Fruit fly (Drosophila melanogaster): ENCODE measurements around the gene CG9215.
A peak's percentile ranks its signal among the peaks of the same experiment; 100 is the strongest.

Gene CG9215

DNA sequence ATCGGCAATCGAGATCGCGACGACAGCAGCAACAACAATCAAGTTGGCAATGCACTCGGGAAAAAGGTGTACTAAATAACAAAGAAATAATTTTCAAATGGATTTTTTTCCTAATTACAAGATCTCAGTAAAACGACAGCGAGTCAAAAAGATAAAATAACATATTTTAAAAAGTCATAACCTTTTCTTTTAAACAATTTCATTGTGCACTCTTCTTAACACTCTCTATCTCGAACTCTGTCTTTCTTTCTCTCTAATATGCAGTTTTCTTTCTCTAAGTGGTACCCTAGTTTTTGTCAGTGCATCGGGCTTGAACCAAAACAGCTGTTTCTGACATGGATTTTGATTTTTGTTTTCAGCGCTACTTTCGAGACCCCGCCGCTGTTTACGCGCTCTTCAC, 33.6 kb downstream of the CG9215 start (continued):
- TF ChIP-seq CG2116 (GFP tag; optimal IDR thresholded peaks at IDR 0.05): peak; percentile 34
- TF ChIP-seq sima (GFP tag; optimal IDR thresholded peaks at IDR 0.05): no peak
- peak in 1 of 2 experiments; percentile 59 for TF ChIP-seq crp (GFP tag; optimal IDR thresholded peaks at IDR 0.05)
- peak; percentile 57 for TF ChIP-seq CG8089 (GFP tag; optimal IDR thresholded peaks at IDR 0.05)
- no peak for TF ChIP-seq Doc3 (GFP tag; IDR thresholded peaks at IDR 0.05; ENCODE audit: partially characterized antibody)
- TF ChIP-seq Hr51 (GFP tag; optimal IDR thresholded peaks at IDR 0.05): peak; percentile 60 to 90
- peak; percentile 30 for TF ChIP-seq chn (GFP tag; optimal IDR thresholded peaks at IDR 0.05)
- peak; percentile 63 for TF ChIP-seq maf-S (GFP tag; optimal IDR thresholded peaks at IDR 0.05)
- peak; percentile 58 for TF ChIP-seq en (GFP tag; optimal IDR thresholded peaks at IDR 0.05)
- peak; percentile 67 for TF ChIP-seq emc (GFP tag; optimal IDR thresholded peaks at IDR 0.05)
- TF ChIP-seq CG18764 (GFP tag; optimal IDR thresholded peaks at IDR 0.05): peak; percentile 52
- peak; percentile 24 for TF ChIP-seq Usf (GFP tag; optimal IDR thresholded peaks at IDR 0.05)
- TF ChIP-seq phol (tag; optimal IDR thresholded peaks at IDR 0.05): peak; percentile 85
- peak; percentile 56 for TF ChIP-seq nau (GFP tag; optimal IDR thresholded peaks at IDR 0.05)
- TF ChIP-seq CG10565 (GFP tag; optimal IDR thresholded peaks at IDR 0.05): no peak
- no peak for TF ChIP-seq Dip2 (GFP tag; IDR thresholded peaks at IDR 0.05)
- TF ChIP-seq GATAe (GFP tag; conservative IDR thresholded peaks at IDR 0.05): no peak
- no peak for TF ChIP-seq sr (GFP tag; IDR thresholded peaks at IDR 0.05)
- TF ChIP-seq CG31365 (tag; optimal IDR thresholded peaks at IDR 0.05): no peak
- no peak for TF ChIP-seq abd-A (tag; optimal IDR thresholded peaks at IDR 0.05)
- peak; percentile 69 for TF ChIP-seq CG4424 (GFP tag; optimal IDR thresholded peaks at IDR 0.05)
- TF ChIP-seq pho (GFP tag; optimal IDR thresholded peaks at IDR 0.05): peak; percentile 70
- peak; percentile 78 for TF ChIP-seq CG14441 (GFP tag; IDR thresholded peaks at IDR 0.05)
- no peak for TF ChIP-seq CG6654 (GFP tag; optimal IDR thresholded peaks at IDR 0.05)
- TF ChIP-seq tin (GFP tag; optimal IDR thresholded peaks at IDR 0.05): peak; percentile 59
- peak; percentile 70 for TF ChIP-seq cwo (GFP tag; optimal IDR thresholded peaks at IDR 0.05)
- TF ChIP-seq dmrt11E (tag; optimal IDR thresholded peaks at IDR 0.05): peak; percentile 6
- peak; percentile 75 for TF ChIP-seq CG14014 (GFP tag; IDR thresholded peaks at IDR 0.05)
- peak; percentile 66 for TF ChIP-seq zfh2 (GFP tag; optimal IDR thresholded peaks at IDR 0.05)
- no peak for TF ChIP-seq Opbp (GFP tag; IDR thresholded peaks at IDR 0.05; ENCODE audit: partially characterized antibody)
- peak; percentile 73 for TF ChIP-seq CG8388 (GFP tag; optimal IDR thresholded peaks at IDR 0.05)
- peak; percentile 89 for TF ChIP-seq dysf (GFP tag; IDR thresholded peaks at IDR 0.05)
- TF ChIP-seq CG9876 (GFP tag; optimal IDR thresholded peaks at IDR 0.05): peak; percentile 52
- peak; percentile 72 for TF ChIP-seq CG17385 (GFP tag; optimal IDR thresholded peaks at IDR 0.05)
- TF ChIP-seq cad (GFP tag; optimal IDR thresholded peaks at IDR 0.05): no peak
- TF ChIP-seq CG12155 (GFP tag; optimal IDR thresholded peaks at IDR 0.05): peak; percentile 64
- TF ChIP-seq CG2199 (GFP tag; IDR thresholded peaks at IDR 0.05): no peak
- no peak for TF ChIP-seq C15 (GFP tag; IDR thresholded peaks at IDR 0.05)
- TF ChIP-seq jing (GFP tag; optimal IDR thresholded peaks at IDR 0.05): peak; percentile 3
- TF ChIP-seq CG9797 (GFP tag; optimal IDR thresholded peaks at IDR 0.05): no peak
- peak; percentile 42; the same call in 1 of the 2 replicates for TF ChIP-seq cas (GFP tag; IDR thresholded peaks at IDR 0.05)
- TF ChIP-seq Taf1 (GFP tag; IDR thresholded peaks at IDR 0.05): peak; percentile 46; the same call in 1 of the 2 replicates
- TF ChIP-seq sna (GFP tag; IDR thresholded peaks at IDR 0.05; ENCODE audit: partially characterized antibody): no peak
- peak; percentile 55 for TF ChIP-seq CG6813 (GFP tag; optimal IDR thresholded peaks at IDR 0.05)
- TF ChIP-seq CG11456 (GFP tag; IDR thresholded peaks at IDR 0.05): no peak
- TF ChIP-seq Sry-β (GFP tag; optimal IDR thresholded peaks at IDR 0.05): no peak
- TF ChIP-seq onecut (GFP tag; IDR thresholded peaks at IDR 0.05): peak; percentile 48; the same call in 1 of the 2 replicates
- TF ChIP-seq CG10274 (GFP tag; optimal IDR thresholded peaks at IDR 0.05): peak; percentile 53
- TF ChIP-seq CG13287 (GFP tag; IDR thresholded peaks at IDR 0.05; ENCODE audit: partially characterized antibody): no peak
- peak; percentile 67 for TF ChIP-seq her (GFP tag; optimal IDR thresholded peaks at IDR 0.05)
- TF ChIP-seq sens-2 (GFP tag; IDR thresholded peaks at IDR 0.05): 0 out of 2 replicates have a peak, but pooled peaks have one; percentile 28

Data from whole organism, embryonic.